Worm (Caenorhabditis elegans) whole organism, midembryonic: Measurements from ENCODE around the gene Y25C1A.13.

Experiments used
- T22C8.4 ChIP-seq: fragments of 200-800 bp; sonication (Bioruptor generic); IDR thresholded peaks from 2 replicates; pipeline ENCODE4 v1.3.6; 2022; ENCODE audit warnings: missing genetic modification characterization, missing compliant biosample characterization
- cog-1 ChIP-seq: sonication (generic microtip); optimal IDR thresholded peaks from 2 replicates; lab custom pipeline; 2016; ENCODE audit warnings: missing genetic modification characterization, missing compliant biosample characterization
- flt-1 ChIP-seq: fragments of 200-800 bp; sonication (Bioruptor generic); IDR thresholded peaks from 2 replicates; pipeline ENCODE4 v1.3.6; 2022; ENCODE audit warnings: missing genetic modification characterization, missing compliant biosample characterization
- klf-2 ChIP-seq: fragments of 200-800 bp; sonication (Bioruptor generic); conservative IDR thresholded peaks from 2 replicates; pipeline ENCODE4 v1.3.6; 2022; ENCODE audit warnings: missing genetic modification reagents, missing genetic modification characterization, missing compliant biosample characterization
- med-1 ChIP-seq: sonication (generic microtip); optimal IDR thresholded peaks from 2 replicates; lab custom pipeline; 2017; ENCODE audit warnings: missing genetic modification characterization, mild to moderate bottlenecking, missing compliant biosample characterization, antibody characterized with exemption, missing genetic modification reagents; ENCODE audit not compliant: insufficient read depth
- ztf-23 ChIP-seq: fragments of 200-800 bp; sonication (Bioruptor generic); IDR thresholded peaks from 2 replicates; pipeline ENCODE4 v1.3.6; 2022; ENCODE audit warnings: missing genetic modification reagents, missing genetic modification characterization, missing compliant biosample characterization

DNA sequence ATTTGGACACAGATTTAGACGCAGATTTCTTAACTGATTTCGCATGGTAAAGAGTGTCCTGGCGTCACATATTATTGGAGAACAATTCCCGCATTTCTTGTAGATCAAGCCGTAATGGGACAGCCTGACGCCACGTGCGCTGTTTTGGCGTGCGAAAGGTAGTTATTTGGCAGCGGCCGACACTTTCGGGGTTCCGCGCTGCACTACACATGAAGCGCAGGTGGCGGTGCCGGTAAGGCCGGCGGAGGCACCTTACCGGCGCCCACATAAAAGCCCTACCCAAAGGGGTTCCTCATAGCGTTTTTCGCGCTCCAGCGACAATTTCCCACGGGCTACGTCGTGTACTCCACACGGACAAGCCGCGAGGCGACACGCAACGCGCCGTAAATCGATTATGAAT is 948 bp downstream of the Y25C1A.13 start:
- TF ChIP-seq flt-1 (GFP tag; lab: Robert Waterston, UW) (no peak), klf-2 (GFP tag; lab: Robert Waterston, UW) (no peak), med-1 (GFP tag; lab: Kevin White, UChicago) (no peak), ztf-23 (GFP tag; lab: Robert Waterston, UW) (no peak), cog-1 (tag; lab: Kevin White, UChicago) (no peak), T22C8.4 (GFP tag; lab: Robert Waterston, UW) (no peak)
